Worm (Caenorhabditis elegans): ENCODE data around the gene ZC239.17.

ce11 chrII:3274923-3275322 is 49.2 kb upstream of the ZC239.17 start, which contains the start of gene F02E11.3:
- TF ChIP-seq ztf-29 (GFP tag; IDR thresholded peaks at IDR 0.05) (no peak), ref-1 (GFP tag; conservative IDR thresholded peaks at IDR 0.05) (no peak), flt-1 (GFP tag; IDR thresholded peaks at IDR 0.05) (no peak), cog-1 (tag; optimal IDR thresholded peaks at IDR 0.05) (no peak), T22C8.4 (GFP tag; IDR thresholded peaks at IDR 0.05) (no peak), klf-2 (GFP tag; conservative IDR thresholded peaks at IDR 0.05) (no peak)
